Worm (Caenorhabditis elegans): Measurements from ENCODE around the gene C16C8.16.

C16C8.16 gene

DNA sequence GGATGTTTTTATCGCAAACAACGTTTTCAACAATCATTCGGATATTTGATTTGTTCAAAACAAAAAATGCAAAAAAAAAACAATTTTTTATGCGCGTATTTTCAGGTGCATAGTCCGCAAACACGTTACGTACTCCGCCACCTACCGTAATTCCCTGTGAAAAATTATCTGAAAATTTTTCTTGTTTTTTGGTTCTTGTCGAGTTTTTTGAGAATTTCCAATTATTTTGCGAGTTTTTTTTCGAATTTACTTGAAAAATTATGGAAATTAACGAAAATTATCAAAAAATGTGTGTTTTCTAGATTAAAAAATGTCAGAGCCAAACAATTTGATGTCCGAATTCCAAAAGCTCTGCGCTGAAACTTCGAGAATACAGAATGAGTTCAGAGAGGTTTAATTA lies 6.9 kb downstream of the C16C8.16 start, which contains the start of gene C16C8.12:
Gene C16C8.12 (plus strand): TSS at position 301 of the 400 bp plus-strand sequence.
- TF ChIP-seq pes-1 (GFP tag; IDR thresholded peaks at IDR 0.05) (no peak), tra-4 (tag; optimal IDR thresholded peaks at IDR 0.05) (no peak), aly-1 (tag; optimal IDR thresholded peaks at IDR 0.05) (no peak), tbx-37 (GFP tag; conservative IDR thresholded peaks at IDR 0.05) (no peak), sea-1 (GFP tag; conservative IDR thresholded peaks at IDR 0.05) (no peak), ets-7 (tag; optimal IDR thresholded peaks at IDR 0.05) (no peak), flt-1 (GFP tag; IDR thresholded peaks at IDR 0.05) (no peak), tbx-11 (GFP tag; IDR thresholded peaks at IDR 0.05) (no peak), ama-1 (optimal IDR thresholded peaks at IDR 0.05) (no peak), F13C5.2 (tag; optimal IDR thresholded peaks at IDR 0.05) (no peak), B0310.2 (tag; optimal IDR thresholded peaks at IDR 0.05) (no peak), hmg-4 (GFP tag; optimal IDR thresholded peaks at IDR 0.05) (no peak), scrt-1 (GFP tag; IDR thresholded peaks at IDR 0.05) (no peak), hmbx-1 (tag; optimal IDR thresholded peaks at IDR 0.05) (no peak), hnd-1 (tag; optimal IDR thresholded peaks at IDR 0.05) (no peak), ceh-36 (tag; optimal IDR thresholded peaks at IDR 0.05) (no peak), ceh-13 (GFP tag; optimal IDR thresholded peaks at IDR 0.05) (no peak)

DNA sequence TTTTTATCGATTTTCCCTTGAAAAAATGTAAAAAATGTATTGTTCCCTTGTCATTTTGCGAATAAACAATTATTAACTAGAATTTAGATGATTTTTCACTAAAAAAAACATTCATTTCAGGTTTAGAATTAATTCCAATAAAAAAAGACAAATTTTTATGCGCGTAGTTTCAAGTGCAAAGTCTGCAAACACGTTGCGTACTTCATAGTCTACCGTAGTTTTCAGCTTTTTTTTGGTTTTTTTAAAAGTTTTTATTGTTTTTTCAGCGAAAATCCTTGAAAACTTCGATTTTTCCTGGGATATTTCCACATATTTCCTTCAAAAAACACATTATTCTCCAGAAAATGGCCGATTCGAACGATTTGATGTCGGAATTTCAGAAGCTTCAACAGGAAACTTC lies 8.0 kb downstream of the C16C8.16 start, which contains the start of gene C16C8.11:
Gene C16C8.11 (plus strand): TSS at position 188 of the 400 bp plus-strand sequence.
- TF ChIP-seq B0310.2 (tag; optimal IDR thresholded peaks at IDR 0.05) (no peak), flt-1 (GFP tag; IDR thresholded peaks at IDR 0.05) (no peak), hmbx-1 (tag; optimal IDR thresholded peaks at IDR 0.05) (no peak), tbx-37 (GFP tag; conservative IDR thresholded peaks at IDR 0.05) (no peak), tra-4 (tag; optimal IDR thresholded peaks at IDR 0.05) (no peak), hnd-1 (tag; optimal IDR thresholded peaks at IDR 0.05) (no peak), ceh-36 (tag; optimal IDR thresholded peaks at IDR 0.05) (no peak), F13C5.2 (tag; optimal IDR thresholded peaks at IDR 0.05) (no peak), ceh-13 (GFP tag; optimal IDR thresholded peaks at IDR 0.05) (no peak), hmg-4 (GFP tag; optimal IDR thresholded peaks at IDR 0.05) (no peak), aly-1 (tag; optimal IDR thresholded peaks at IDR 0.05) (no peak), ets-7 (tag; optimal IDR thresholded peaks at IDR 0.05) (no peak)

DNA sequence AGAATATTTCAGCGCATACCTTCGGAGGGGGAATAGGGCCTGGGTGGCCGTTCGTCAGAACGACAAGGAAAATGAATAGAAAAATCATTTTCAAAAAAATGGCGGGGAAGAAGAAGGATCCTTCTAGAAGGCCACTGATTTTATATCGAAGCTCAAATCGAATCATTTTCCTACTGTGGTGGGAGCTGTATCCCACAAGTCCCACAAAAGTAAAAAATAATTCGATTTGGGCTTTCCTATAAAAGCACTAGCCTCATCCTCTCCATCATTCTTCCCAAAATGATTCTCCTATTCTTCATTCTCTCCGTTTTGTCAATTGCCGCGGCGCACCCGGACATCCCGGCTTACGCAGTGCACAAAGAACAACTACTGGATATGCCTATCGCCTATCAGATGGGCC lies 12.7 kb downstream of the C16C8.16 start, which contains the start of the genes C16C8.26 and C16C8.19:
Gene C16C8.26 (minus strand): TSS at position 101 of the 400 bp plus-strand sequence.
Gene C16C8.19 (plus strand): TSS at position 279 of the 400 bp plus-strand sequence.
- TF ChIP-seq tra-4 (tag; optimal IDR thresholded peaks at IDR 0.05) (no peak), tbx-37 (GFP tag; conservative IDR thresholded peaks at IDR 0.05) (no peak), hmbx-1 (tag; optimal IDR thresholded peaks at IDR 0.05) (no peak), ceh-13 (GFP tag; optimal IDR thresholded peaks at IDR 0.05) (no peak), hmg-4 (GFP tag; optimal IDR thresholded peaks at IDR 0.05) (no peak), ama-1 (optimal IDR thresholded peaks at IDR 0.05) (no peak)

DNA sequence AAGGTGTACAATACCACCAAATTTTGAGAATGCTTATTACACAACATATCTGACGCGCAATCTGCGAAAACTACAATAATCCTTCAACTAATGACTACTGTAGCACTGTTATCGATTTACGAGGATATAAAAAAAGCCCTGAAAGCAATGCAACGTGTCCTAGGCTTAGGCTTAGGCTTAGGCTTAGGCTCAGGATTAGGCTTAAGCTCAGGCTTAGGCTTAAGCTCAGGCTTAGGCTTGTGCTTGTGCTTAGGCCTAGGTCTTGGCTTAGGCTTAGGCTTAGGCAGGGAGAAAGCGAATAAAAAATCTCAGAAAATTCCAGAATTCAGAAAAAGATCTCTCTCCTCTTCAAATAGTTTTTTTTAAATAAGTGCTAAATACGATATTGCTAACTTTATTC lies 13.6 kb downstream of the C16C8.16 start:
- TF ChIP-seq ceh-36 (tag; optimal IDR thresholded peaks at IDR 0.05): peak; percentile 69
- TF ChIP-seq tra-4 (tag; optimal IDR thresholded peaks at IDR 0.05): no peak

ce11 chrII:3460048-3460447 lies 14.5 kb downstream of the C16C8.16 start, which contains the start of gene C16C8.7:
Gene C16C8.7, minus strand, starts transcription at chrII:3460148.
- TF ChIP-seq scrt-1 (GFP tag; IDR thresholded peaks at IDR 0.05) (no peak), ets-7 (tag; optimal IDR thresholded peaks at IDR 0.05) (no peak), sea-1 (GFP tag; conservative IDR thresholded peaks at IDR 0.05) (no peak), B0310.2 (tag; optimal IDR thresholded peaks at IDR 0.05) (no peak), pes-1 (GFP tag; IDR thresholded peaks at IDR 0.05) (no peak), hmg-4 (GFP tag; optimal IDR thresholded peaks at IDR 0.05) (no peak), ceh-36 (tag; optimal IDR thresholded peaks at IDR 0.05) (no peak), ama-1 (optimal IDR thresholded peaks at IDR 0.05) (no peak), F13C5.2 (tag; optimal IDR thresholded peaks at IDR 0.05) (no peak), tra-4 (tag; optimal IDR thresholded peaks at IDR 0.05) (no peak), tbx-11 (GFP tag; IDR thresholded peaks at IDR 0.05) (no peak), aly-1 (tag; optimal IDR thresholded peaks at IDR 0.05) (no peak), hmbx-1 (tag; optimal IDR thresholded peaks at IDR 0.05) (no peak), ceh-13 (GFP tag; optimal IDR thresholded peaks at IDR 0.05) (no peak), hnd-1 (tag; optimal IDR thresholded peaks at IDR 0.05) (no peak)

- TF ChIP-seq hmbx-1 (tag; optimal IDR thresholded peaks at IDR 0.05) (no peak), ets-7 (tag; optimal IDR thresholded peaks at IDR 0.05) (no peak), ceh-36 (tag; optimal IDR thresholded peaks at IDR 0.05) (no peak), ceh-13 (GFP tag; optimal IDR thresholded peaks at IDR 0.05) (no peak), B0310.2 (tag; optimal IDR thresholded peaks at IDR 0.05) (no peak), hmg-4 (GFP tag; optimal IDR thresholded peaks at IDR 0.05) (no peak), tbx-11 (GFP tag; IDR thresholded peaks at IDR 0.05) (no peak), ama-1 (optimal IDR thresholded peaks at IDR 0.05) (no peak), sea-1 (GFP tag; conservative IDR thresholded peaks at IDR 0.05) (no peak), scrt-1 (GFP tag; IDR thresholded peaks at IDR 0.05) (no peak), hnd-1 (tag; optimal IDR thresholded peaks at IDR 0.05) (no peak), pes-1 (GFP tag; IDR thresholded peaks at IDR 0.05) (no peak), flt-1 (GFP tag; IDR thresholded peaks at IDR 0.05) (no peak), aly-1 (tag; optimal IDR thresholded peaks at IDR 0.05) (no peak), tbx-37 (GFP tag; conservative IDR thresholded peaks at IDR 0.05) (no peak), tra-4 (tag; optimal IDR thresholded peaks at IDR 0.05) (no peak), F13C5.2 (tag; optimal IDR thresholded peaks at IDR 0.05) (no peak)
Observed at ce11 chrII:3461586-3461985, 16.0 kb downstream of the C16C8.16 start, which contains the start of gene C16C8.8. Gene C16C8.8, minus strand, starts transcription at chrII:3461686.

DNA sequence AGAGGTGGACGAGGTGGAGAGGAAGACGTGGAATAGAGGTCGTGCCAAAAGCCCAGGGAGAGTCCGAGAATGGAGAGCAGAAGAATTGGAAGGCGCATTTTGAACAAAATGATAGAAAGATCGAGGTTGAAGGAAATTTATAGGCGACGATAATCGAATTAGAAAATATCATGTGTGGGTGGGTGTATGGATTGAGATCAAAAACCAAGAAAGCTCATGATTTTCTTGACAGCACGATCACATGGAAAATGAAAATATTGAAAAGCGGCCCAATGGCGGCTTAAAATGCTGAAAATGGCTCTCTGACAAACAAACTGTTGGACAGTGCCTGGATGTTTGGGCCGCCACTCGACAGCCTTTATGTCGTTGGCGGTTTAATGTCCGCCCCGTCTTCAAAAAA lies 17.5 kb downstream of the C16C8.16 start, which contains the start of gene C16C8.9:
Gene C16C8.9 (minus strand): TSS at position 101 of the 400 bp plus-strand sequence.
- TF ChIP-seq flt-1 (GFP tag; IDR thresholded peaks at IDR 0.05): no peak
- TF ChIP-seq ceh-36 (tag; optimal IDR thresholded peaks at IDR 0.05): no peak
- no peak for TF ChIP-seq hmbx-1 (tag; optimal IDR thresholded peaks at IDR 0.05)
- no peak for TF ChIP-seq ets-7 (tag; optimal IDR thresholded peaks at IDR 0.05)
- no peak for TF ChIP-seq F13C5.2 (tag; optimal IDR thresholded peaks at IDR 0.05)
- no peak for TF ChIP-seq ama-1 (optimal IDR thresholded peaks at IDR 0.05)
- TF ChIP-seq scrt-1 (GFP tag; IDR thresholded peaks at IDR 0.05): no peak
- TF ChIP-seq B0310.2 (tag; optimal IDR thresholded peaks at IDR 0.05): no peak
- TF ChIP-seq tra-4 (tag; optimal IDR thresholded peaks at IDR 0.05): no peak

Measured in whole organism, early embryonic.